Worm (Caenorhabditis elegans): ENCODE results near the gene dop-1.

The dop-1 gene

ce11 chrX:4388834-4389409, 29.7 kb downstream of the dop-1 start, which contains the start of gene dpy-23 (continued):
- no peak for TF ChIP-seq F26F4.8 (GFP tag; conservative IDR thresholded peaks at IDR 0.05)
- TF ChIP-seq nhr-237 (tag; optimal IDR thresholded peaks at IDR 0.05), result no peak
- peak; percentile 97 for TF ChIP-seq mep-1 (tag; optimal IDR thresholded peaks at IDR 0.05)
- peak; percentile 70 for TF ChIP-seq fkh-10 (GFP tag; optimal IDR thresholded peaks at IDR 0.05)
- TF ChIP-seq egl-27 (tag; optimal IDR thresholded peaks at IDR 0.05), result no peak
- peak; percentile 86 for TF ChIP-seq tra-1 (GFP tag; IDR thresholded peaks at IDR 0.05)
- TF ChIP-seq set-16 (GFP tag; IDR thresholded peaks at IDR 0.05), result peak; percentile 89
- peak; percentile 96 for TF ChIP-seq dve-1 (tag; optimal IDR thresholded peaks at IDR 0.05; ENCODE audit: insufficient read depth)
- TF ChIP-seq Y5F2A.4 (GFP tag; optimal IDR thresholded peaks at IDR 0.05), result no peak
- peak; percentile 54 for TF ChIP-seq spr-1 (tag; optimal IDR thresholded peaks at IDR 0.05)
- TF ChIP-seq vab-7 (GFP tag; IDR thresholded peaks at IDR 0.05), result peak; percentile 53; the same call in 1 of the 2 replicates
- TF ChIP-seq zip-11 (GFP tag; IDR thresholded peaks at IDR 0.05), result no peak
- TF ChIP-seq lin-1 (GFP tag; IDR thresholded peaks at IDR 0.05), result 0 out of 2 replicates have a peak, but pooled peaks have one; percentile 49
- TF ChIP-seq nhr-42 (GFP tag; IDR thresholded peaks at IDR 0.05), result peak; percentile 77; the same call in 1 of the 2 replicates
- TF ChIP-seq mes-2 (tag; optimal IDR thresholded peaks at IDR 0.05; ENCODE audit: poor library complexity, severe bottlenecking), result peak; percentile 82
- peak; percentile 84 for TF ChIP-seq F37D6.2 (tag; optimal IDR thresholded peaks at IDR 0.05)
- TF ChIP-seq spr-3 (GFP tag; optimal IDR thresholded peaks at IDR 0.05), result no peak
- peak; percentile 95 for TF ChIP-seq nhr-6 (tag; optimal IDR thresholded peaks at IDR 0.05)
- peak; percentile 82 for TF ChIP-seq T26A8.4 (GFP tag; IDR thresholded peaks at IDR 0.05)
- TF ChIP-seq ZK546.5 (tag; optimal IDR thresholded peaks at IDR 0.05), result no peak
- TF ChIP-seq F44E2.7 (GFP tag; IDR thresholded peaks at IDR 0.05), result no peak
- TF ChIP-seq Y75B8A.6 (GFP tag; IDR thresholded peaks at IDR 0.05), result no peak
- TF ChIP-seq lir-3 (tag; optimal IDR thresholded peaks at IDR 0.05), result no peak
- TF ChIP-seq pqm-1 (tag; optimal IDR thresholded peaks at IDR 0.05), result no peak
- peak; percentile 91 for TF ChIP-seq lin-13 (GFP tag; optimal IDR thresholded peaks at IDR 0.05)
- no peak for TF ChIP-seq php-3 (GFP tag; IDR thresholded peaks at IDR 0.05)
- peak; percentile 90 for TF ChIP-seq nhr-25 (tag; optimal IDR thresholded peaks at IDR 0.05; ENCODE audit: borderline replicate concordance, insufficient read depth)
- TF ChIP-seq nhr-11 (tag; optimal IDR thresholded peaks at IDR 0.05), result peak; percentile 92
- TF ChIP-seq ztf-11 (tag; optimal IDR thresholded peaks at IDR 0.05), result no peak
- no peak for TF ChIP-seq lin-39 (tag; optimal IDR thresholded peaks at IDR 0.05)
- TF ChIP-seq ceh-20 (GFP tag; IDR thresholded peaks at IDR 0.05), result peak; percentile 90
- peak; percentile 97 for TF ChIP-seq hlh-30 (tag; optimal IDR thresholded peaks at IDR 0.05; ENCODE audit: insufficient read depth)
- TF ChIP-seq daf-8 (GFP tag; IDR thresholded peaks at IDR 0.05), result no peak
- TF ChIP-seq zip-2 (tag; optimal IDR thresholded peaks at IDR 0.05), result peak; percentile 38
- no peak for TF ChIP-seq R02D3.7 (tag; optimal IDR thresholded peaks at IDR 0.05)
- peak in 1 of 2 experiments; percentile 61 for TF ChIP-seq unc-62 (GFP tag; optimal IDR thresholded peaks at IDR 0.05 in 1 of 2)
- no peak for TF ChIP-seq unc-62 (tag; optimal IDR thresholded peaks at IDR 0.05)
- TF ChIP-seq hmg-1.1 (GFP tag; IDR thresholded peaks at IDR 0.05), result peak; percentile 93
- TF ChIP-seq ceh-44 (GFP tag; IDR thresholded peaks at IDR 0.05), result no peak
- no peak for TF ChIP-seq Y105C5A.15 (GFP tag; IDR thresholded peaks at IDR 0.05)
- peak; percentile 75 for TF ChIP-seq T20F7.1 (GFP tag; optimal IDR thresholded peaks at IDR 0.05)
- TF ChIP-seq snpc-1.2 (GFP tag; IDR thresholded peaks at IDR 0.05), result no peak
- peak; percentile 1 to 47 for TF ChIP-seq daf-16 (GFP tag; optimal IDR thresholded peaks at IDR 0.05)
- TF ChIP-seq daf-16 (tag; optimal IDR thresholded peaks at IDR 0.05), result peak; percentile 73
- TF ChIP-seq rbr-2 (tag; optimal IDR thresholded peaks at IDR 0.05), result peak; percentile 94
- TF ChIP-seq fos-1 (tag; optimal IDR thresholded peaks at IDR 0.05), result no peak
- TF ChIP-seq aly-2 (tag; optimal IDR thresholded peaks at IDR 0.05), result no peak
- TF ChIP-seq lsy-2 (tag; optimal IDR thresholded peaks at IDR 0.05), result peak; percentile 80 to 89
- no peak for TF ChIP-seq skn-1 (tag; optimal IDR thresholded peaks at IDR 0.05)
- peak; percentile 82 for TF ChIP-seq madf-9 (GFP tag; conservative IDR thresholded peaks at IDR 0.05)
- peak; percentile 99 for TF ChIP-seq aha-1 (tag)
- no peak for TF ChIP-seq snpc-4 (tag; optimal IDR thresholded peaks at IDR 0.05)

Data from whole organism, L4 larva.